Worm (Caenorhabditis elegans): ENCODE results near the gene acp-5.

ce11 chrX:5819702-5820470 lies 9.3 kb upstream of the acp-5 start:
- TF ChIP-seq ceh-82 (tag; optimal IDR thresholded peaks at IDR 0.05), result no peak
- no peak for TF ChIP-seq snpc-4 (tag; optimal IDR thresholded peaks at IDR 0.05)
- TF ChIP-seq gmeb-1 (tag; optimal IDR thresholded peaks at IDR 0.05), result no peak
- TF ChIP-seq unc-62 (GFP tag; optimal IDR thresholded peaks at IDR 0.05), result no peak
- no peak for TF ChIP-seq nhr-237 (tag; optimal IDR thresholded peaks at IDR 0.05)
- TF ChIP-seq sma-3 (GFP tag; optimal IDR thresholded peaks at IDR 0.05), result no peak
- TF ChIP-seq lin-13 (GFP tag; optimal IDR thresholded peaks at IDR 0.05), result no peak

Measured in whole organism, L2 larva.